Worm (Caenorhabditis elegans): ENCODE data around the gene H01M10.1.

ce11 chrX:2604358-2605016 lies 24.1 kb upstream of the H01M10.1 start:
- TF ChIP-seq hlh-13 (GFP tag; optimal IDR thresholded peaks at IDR 0.05) (no peak), pqm-1 (tag; optimal IDR thresholded peaks at IDR 0.05) (no peak), hlh-6 (tag; optimal IDR thresholded peaks at IDR 0.05) (no peak), F13H6.1 (tag; optimal IDR thresholded peaks at IDR 0.05) (no peak), ama-1 (optimal IDR thresholded peaks at IDR 0.05) (no peak), che-1 (tag; optimal IDR thresholded peaks at IDR 0.05) (no peak), nfya-1 (tag; optimal IDR thresholded peaks at IDR 0.05) (no peak), fkh-10 (GFP tag; optimal IDR thresholded peaks at IDR 0.05) (no peak), unc-86 (tag; optimal IDR thresholded peaks at IDR 0.05) (no peak), nhr-11 (tag; optimal IDR thresholded peaks at IDR 0.05) (no peak), K09A11.1 (tag; optimal IDR thresholded peaks at IDR 0.05; ENCODE audit: insufficient read depth) (no peak), zip-5 (tag; optimal IDR thresholded peaks at IDR 0.05) (no peak), tbx-2 (tag; optimal IDR thresholded peaks at IDR 0.05) (no peak)

Data from whole organism, late embryonic.